Fruit fly (Drosophila melanogaster): ENCODE data around the gene mus312.

The mus312 gene

dm6 chr3L:7360324-7360852 lies 31.5 kb downstream of the mus312 start, which contains the start of gene Sec63 (continued):
- no peak for TF ChIP-seq CG17802 (tag; optimal IDR thresholded peaks at IDR 0.05)
- peak; percentile 85 for TF ChIP-seq nerfin-2 (GFP tag; IDR thresholded peaks at IDR 0.05; ENCODE audit: partially characterized antibody)
- TF ChIP-seq run (tag; optimal IDR thresholded peaks at IDR 0.05), result no peak
- TF ChIP-seq Hr51 (GFP tag; optimal IDR thresholded peaks at IDR 0.05), result peak; percentile 47 to 49
- no peak for TF ChIP-seq CG4360 (GFP tag; IDR thresholded peaks at IDR 0.05)
- TF ChIP-seq PHDP (tag; optimal IDR thresholded peaks at IDR 0.05), result no peak
- TF ChIP-seq sens (GFP tag), result peak; percentile 83
- TF ChIP-seq CG1792 (GFP tag; optimal IDR thresholded peaks at IDR 0.05), result no peak
- peak; percentile 3 for TF ChIP-seq gcm (GFP tag; optimal IDR thresholded peaks at IDR 0.05)
- TF ChIP-seq inv (GFP tag; IDR thresholded peaks at IDR 0.05; ENCODE audit: partially characterized antibody), result peak; percentile 75
- peak; percentile 54 for TF ChIP-seq CG1603 (tag; optimal IDR thresholded peaks at IDR 0.05)
- TF ChIP-seq wek (GFP tag; optimal IDR thresholded peaks at IDR 0.05), result no peak
- TF ChIP-seq corto (GFP tag; optimal IDR thresholded peaks at IDR 0.05), result no peak
- TF ChIP-seq CG33213 (GFP tag; optimal IDR thresholded peaks at IDR 0.05), result peak; percentile 74
- TF ChIP-seq luna (GFP tag; optimal IDR thresholded peaks at IDR 0.05), result peak; percentile 22
- TF ChIP-seq BEAF-32 (GFP tag; optimal IDR thresholded peaks at IDR 0.05), result peak; percentile 84
- TF ChIP-seq grn (GFP tag; optimal IDR thresholded peaks at IDR 0.05), result peak; percentile 53
- peak; percentile 2 for TF ChIP-seq CG3838 (GFP tag; optimal IDR thresholded peaks at IDR 0.05)
- no peak for TF ChIP-seq pita (GFP tag; optimal IDR thresholded peaks at IDR 0.05)
- TF ChIP-seq CrebB (tag; optimal IDR thresholded peaks at IDR 0.05), result no peak
- TF ChIP-seq Asciz (GFP tag; optimal IDR thresholded peaks at IDR 0.05), result peak; percentile 22
- no peak for TF ChIP-seq Kr (GFP tag; optimal IDR thresholded peaks at IDR 0.05)
- peak in 1 of 2 experiments; percentile 74 for TF ChIP-seq crp (GFP tag; optimal IDR thresholded peaks at IDR 0.05)
- no peak for TF ChIP-seq CG5180 (GFP tag; optimal IDR thresholded peaks at IDR 0.05)
- peak; percentile 63 for TF ChIP-seq CG34224 (GFP tag; IDR thresholded peaks at IDR 0.05; ENCODE audit: partially characterized antibody)
- TF ChIP-seq Ptx1 (GFP tag; IDR thresholded peaks at IDR 0.05), result peak; percentile 59
- no peak for TF ChIP-seq prd (optimal IDR thresholded peaks at IDR 0.05)
- peak; percentile 77 for TF ChIP-seq prd (GFP tag; IDR thresholded peaks at IDR 0.05)
- TF ChIP-seq CG11398 (GFP tag; optimal IDR thresholded peaks at IDR 0.05), result no peak
- TF ChIP-seq CG6765 (GFP tag; optimal IDR thresholded peaks at IDR 0.05), result no peak
- peak; percentile 91 for TF ChIP-seq CG12155 (GFP tag; optimal IDR thresholded peaks at IDR 0.05)
- TF ChIP-seq trem (tag; optimal IDR thresholded peaks at IDR 0.05), result peak; percentile 65
- TF ChIP-seq CG10543 (GFP tag; optimal IDR thresholded peaks at IDR 0.05), result peak; percentile 7
- no peak for TF ChIP-seq slou (GFP tag; optimal IDR thresholded peaks at IDR 0.05)
- peak; percentile 77 for TF ChIP-seq Sry-δ (GFP tag; optimal IDR thresholded peaks at IDR 0.05)
- TF ChIP-seq H15 (GFP tag; IDR thresholded peaks at IDR 0.05), result peak; percentile 63; the same call in 2 of the 3 replicates
- TF ChIP-seq Dek (tag; optimal IDR thresholded peaks at IDR 0.05), result no peak
- TF ChIP-seq Sry-β (GFP tag; optimal IDR thresholded peaks at IDR 0.05), result peak; percentile 27
- peak; percentile 4 for TF ChIP-seq vfl (GFP tag; optimal IDR thresholded peaks at IDR 0.05)
- peak; percentile 63 for TF ChIP-seq CG2678 (tag; optimal IDR thresholded peaks at IDR 0.05)
- no peak for TF ChIP-seq CG12219 (GFP tag; optimal IDR thresholded peaks at IDR 0.05)
- peak; percentile 22 for TF ChIP-seq zfh2 (GFP tag; optimal IDR thresholded peaks at IDR 0.05)
- no peak for TF ChIP-seq Lhr (GFP tag; optimal IDR thresholded peaks at IDR 0.05)
- TF ChIP-seq HLH54F (GFP tag; optimal IDR thresholded peaks at IDR 0.05), result peak; percentile 6
- no peak for TF ChIP-seq CG18011 (GFP tag; optimal IDR thresholded peaks at IDR 0.05)
- TF ChIP-seq CG12744 (GFP tag; optimal IDR thresholded peaks at IDR 0.05), result no peak
- TF ChIP-seq slbo (GFP tag; IDR thresholded peaks at IDR 0.05), result peak; percentile 78
- TF ChIP-seq D (optimal IDR thresholded peaks at IDR 0.05), result no peak
- peak; percentile 3 for TF ChIP-seq D (GFP tag; optimal IDR thresholded peaks at IDR 0.05)
- no peak for TF ChIP-seq pho (GFP tag; optimal IDR thresholded peaks at IDR 0.05)

Measured in whole organism, embryonic.